Fruit fly (Drosophila melanogaster) S2 (cell line): ENCODE data around the gene indra.

ENCODE experiments used
- CG8478 ChIP-seq: fragments of >200 bp; optimal IDR thresholded peaks from 2 replicates; lab custom pipeline; 2018
- CTCF ChIP-seq, 2 experiments: fragments of >200 bp; optimal IDR thresholded peaks; 2 replicates each; lab custom pipeline; 2018

DNA sequence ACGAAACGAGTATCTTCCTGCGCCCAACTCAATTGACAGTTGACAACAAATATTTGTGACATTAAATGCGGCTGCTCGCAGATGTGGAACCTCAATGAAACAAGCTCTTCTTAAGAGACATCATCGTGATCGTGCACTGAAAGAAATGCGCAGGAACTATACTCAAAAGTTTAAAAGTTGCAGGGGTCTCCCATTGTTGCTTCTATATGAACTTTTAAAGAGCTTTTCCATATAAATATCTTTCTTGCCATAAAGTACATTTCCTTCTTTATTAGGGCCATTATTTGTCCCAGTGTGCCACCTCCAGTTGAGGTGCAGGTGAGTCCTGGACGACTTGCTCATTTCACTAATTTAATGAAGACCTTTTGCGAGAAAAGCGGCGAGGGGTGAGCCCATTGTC, 45.9 kb upstream of the indra start:
- TF ChIP-seq CG8478 (lab: Kevin White, UChicago) = no peak
- TF ChIP-seq CTCF (optimal IDR thresholded peaks at IDR 0.05; lab: Kevin White, UChicago) = no peak
